Fruit fly (Drosophila melanogaster): ENCODE results near the gene hoip.
A peak's percentile ranks its signal among the peaks of the same experiment; 100 is the strongest.

Gene hoip

dm6 chr2L:9711107-9711585, 11.6 kb downstream of the hoip start, which contains the start of gene CG4364 (continued):
- TF ChIP-seq Lhr (GFP tag; optimal IDR thresholded peaks at IDR 0.05): peak; percentile 55
- peak; percentile 66 for TF ChIP-seq CG6791 (GFP tag; IDR thresholded peaks at IDR 0.05; ENCODE audit: partially characterized antibody)
- TF ChIP-seq mirr (GFP tag; optimal IDR thresholded peaks at IDR 0.05): no peak
- TF ChIP-seq CG34422 (GFP tag; IDR thresholded peaks at IDR 0.05): 0 out of 3 replicates have a peak, but pooled peaks have one; percentile 68
- no peak for TF ChIP-seq CG9609 (GFP tag; optimal IDR thresholded peaks at IDR 0.05)
- no peak for TF ChIP-seq CG17186 (GFP tag; optimal IDR thresholded peaks at IDR 0.05)
- TF ChIP-seq Fer1 (GFP tag; optimal IDR thresholded peaks at IDR 0.05): no peak
- no peak for TF ChIP-seq CG17568 (GFP tag; optimal IDR thresholded peaks at IDR 0.05)
- no peak for TF ChIP-seq CG8359 (GFP tag; optimal IDR thresholded peaks at IDR 0.05; ENCODE audit: borderline replicate concordance)
- no peak for TF ChIP-seq CG5953 (GFP tag; IDR thresholded peaks at IDR 0.05)
- TF ChIP-seq repo (GFP tag; optimal IDR thresholded peaks at IDR 0.05): no peak
- TF ChIP-seq Xbp1 (GFP tag; optimal IDR thresholded peaks at IDR 0.05): no peak
- TF ChIP-seq gce (GFP tag; IDR thresholded peaks at IDR 0.05): no peak
- no peak for TF ChIP-seq pb (GFP tag; optimal IDR thresholded peaks at IDR 0.05)
- TF ChIP-seq pnt (GFP tag; optimal IDR thresholded peaks at IDR 0.05): no peak
- TF ChIP-seq CG17385 (GFP tag; optimal IDR thresholded peaks at IDR 0.05): no peak
- TF ChIP-seq CG30403 (GFP tag; optimal IDR thresholded peaks at IDR 0.05): no peak
- peak in 1 of 2 experiments; percentile 27 for TF ChIP-seq crp (GFP tag; optimal IDR thresholded peaks at IDR 0.05)
- no peak for TF ChIP-seq toy (GFP tag; IDR thresholded peaks at IDR 0.05)
- TF ChIP-seq CG17912 (GFP tag; optimal IDR thresholded peaks at IDR 0.05): no peak
- TF ChIP-seq oc (tag; optimal IDR thresholded peaks at IDR 0.05): no peak
- TF ChIP-seq slp2 (GFP tag; optimal IDR thresholded peaks at IDR 0.05): no peak
- TF ChIP-seq PHDP (tag; optimal IDR thresholded peaks at IDR 0.05): no peak
- TF ChIP-seq CG13894 (tag; optimal IDR thresholded peaks at IDR 0.05): peak; percentile 65
- no peak for TF ChIP-seq Dek (tag; optimal IDR thresholded peaks at IDR 0.05)
- TF ChIP-seq Meics (GFP tag; optimal IDR thresholded peaks at IDR 0.05): no peak
- TF ChIP-seq tll (GFP tag; optimal IDR thresholded peaks at IDR 0.05): no peak
- TF ChIP-seq Stat92E (GFP tag; optimal IDR thresholded peaks at IDR 0.05): peak in 1 of 3 experiments; percentile 79
- TF ChIP-seq CG8089 (GFP tag; optimal IDR thresholded peaks at IDR 0.05): no peak
- no peak for TF ChIP-seq CG32532 (GFP tag; IDR thresholded peaks at IDR 0.05)
- TF ChIP-seq Myb (GFP tag; optimal IDR thresholded peaks at IDR 0.05): peak; percentile 88
- TF ChIP-seq CG8944 (GFP tag; optimal IDR thresholded peaks at IDR 0.05): no peak
- TF ChIP-seq sob (GFP tag; IDR thresholded peaks at IDR 0.05): peak; percentile 36; the same call in 1 of the 2 replicates
- TF ChIP-seq seq (GFP tag; IDR thresholded peaks at IDR 0.05): no peak
- no peak for TF ChIP-seq CG9215 (GFP tag; IDR thresholded peaks at IDR 0.05)
- no peak for TF ChIP-seq HLH54F (GFP tag; optimal IDR thresholded peaks at IDR 0.05)
- TF ChIP-seq Asciz (GFP tag; optimal IDR thresholded peaks at IDR 0.05): no peak
- 0 out of 2 replicates have a peak, but pooled peaks have one; percentile 47 for TF ChIP-seq sna (GFP tag; IDR thresholded peaks at IDR 0.05; ENCODE audit: partially characterized antibody)
- no peak for TF ChIP-seq Hand (GFP tag; optimal IDR thresholded peaks at IDR 0.05)
- no peak for TF ChIP-seq CG32767 (GFP tag; IDR thresholded peaks at IDR 0.05)
- TF ChIP-seq CG31441 (GFP tag; IDR thresholded peaks at IDR 0.05): no peak
- TF ChIP-seq gro (GFP tag; optimal IDR thresholded peaks at IDR 0.05): no peak
- TF ChIP-seq CG9797 (GFP tag; optimal IDR thresholded peaks at IDR 0.05): peak; percentile 83
- no peak for TF ChIP-seq BtbVII (GFP tag; optimal IDR thresholded peaks at IDR 0.05)

All from whole organism, embryonic.